Fruit fly (Drosophila melanogaster) S2 (cell line): ENCODE results near the gene Fur1.

Experiments
- CG8478 ChIP-seq: fragments of >200 bp; optimal IDR thresholded peaks from 2 replicates; lab custom pipeline; 2018
- CTCF ChIP-seq, 2 experiments: fragments of >200 bp; optimal IDR thresholded peaks; 2 replicates each; lab custom pipeline; 2018

DNA sequence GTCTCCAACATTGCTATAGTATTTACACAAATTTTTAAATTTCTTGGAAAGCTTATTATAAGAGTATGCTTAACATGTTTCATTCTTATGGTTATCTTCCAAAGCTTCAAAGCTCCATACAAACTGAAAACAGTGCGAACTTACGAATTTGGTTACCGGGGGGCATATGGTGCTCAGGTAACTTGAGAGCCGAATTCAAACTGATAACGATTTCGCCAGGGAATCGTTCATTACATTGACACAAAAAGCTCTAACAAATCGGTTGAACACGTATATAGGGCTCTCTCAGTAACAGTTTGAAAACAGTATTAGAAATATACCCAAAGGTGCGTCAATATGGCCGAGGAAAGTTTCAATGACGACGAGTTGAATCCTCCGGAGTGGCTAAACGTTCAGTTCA, 172.3 kb downstream of the Fur1 start, which contains the start of gene CG13659:
- TF ChIP-seq CG8478 (lab: Kevin White, UChicago) (no peak), CTCF (optimal IDR thresholded peaks at IDR 0.05; lab: Kevin White, UChicago) (no peak)
